Worm (Caenorhabditis elegans) whole organism, mixed stage, embryonic: ENCODE results near the gene pap-1.

Experiments used
- M03D4.4 ChIP-seq: sonication (generic microtip); optimal IDR thresholded peaks from 2 replicates; lab custom pipeline; 2017; ENCODE audit warnings: mild to moderate bottlenecking, missing genetic modification characterization, missing compliant biosample characterization
- bed-3 ChIP-seq: fragments of 200-800 bp; sonication (Bioruptor generic); optimal IDR thresholded peaks from 3 replicates; lab custom pipeline; 2018; ENCODE audit warnings: mild to moderate bottlenecking, missing genetic modification characterization, moderate library complexity, missing compliant biosample characterization
- blmp-1 ChIP-seq: fragments of 150-350 bp; optimal IDR thresholded peaks from 2 replicates; lab custom pipeline; 2014; ENCODE audit warnings: missing biosample characterization, missing genetic modification characterization
- ceh-39 ChIP-seq: fragments of 150-350 bp; optimal IDR thresholded peaks from 2 replicates; lab custom pipeline; 2014; ENCODE audit warnings: missing biosample characterization, missing genetic modification characterization
- ceh-43 ChIP-seq: fragments of 200-800 bp; sonication (Bioruptor generic); optimal IDR thresholded peaks from 2 replicates; lab custom pipeline; 2018; ENCODE audit warnings: mild to moderate bottlenecking, missing genetic modification characterization, moderate library complexity, missing compliant biosample characterization
- ceh-83 ChIP-seq: fragments of 200-800 bp; sonication (Bioruptor generic); optimal IDR thresholded peaks from 2 replicates; lab custom pipeline; 2018; ENCODE audit warnings: mild to moderate bottlenecking, missing genetic modification characterization, missing compliant biosample characterization
- ces-1 ChIP-seq: fragments of 150-350 bp; optimal IDR thresholded peaks from 2 replicates; lab custom pipeline; 2014; ENCODE audit warnings: missing biosample characterization, missing genetic modification reagents, missing genetic modification characterization
- cnd-1 ChIP-seq: fragments of 200-800 bp; sonication (Bioruptor generic); optimal IDR thresholded peaks from 2 replicates; lab custom pipeline; 2018; ENCODE audit warnings: mild to moderate bottlenecking, missing genetic modification characterization, missing compliant biosample characterization
- drap-1 ChIP-seq: fragments of 200-800 bp; sonication (Bioruptor generic); optimal IDR thresholded peaks from 3 replicates; lab custom pipeline; 2018; ENCODE audit warnings: mild to moderate bottlenecking, missing genetic modification characterization, missing compliant biosample characterization
- elt-1 ChIP-seq: sonication (generic microtip); optimal IDR thresholded peaks from 2 replicates; lab custom pipeline; 2017; ENCODE audit warnings: missing genetic modification characterization, mild to moderate bottlenecking, missing compliant biosample characterization, antibody characterized with exemption, moderate library complexity, borderline replicate concordance; ENCODE audit not compliant: insufficient read depth
- elt-3 ChIP-seq: fragments of 150-350 bp; optimal IDR thresholded peaks from 2 replicates; lab custom pipeline; 2014; ENCODE audit warnings: missing biosample characterization, missing genetic modification characterization
- flh-1 ChIP-seq: fragments of 200-800 bp; sonication (Bioruptor generic); optimal IDR thresholded peaks from 2 replicates; lab custom pipeline; 2018; ENCODE audit warnings: mild to moderate bottlenecking, missing genetic modification characterization, moderate library complexity, missing compliant biosample characterization
- ham-2 ChIP-seq: fragments of 200-800 bp; sonication (Bioruptor generic); optimal IDR thresholded peaks from 2 replicates; lab custom pipeline; 2018; ENCODE audit warnings: mild to moderate bottlenecking, missing genetic modification characterization, missing compliant biosample characterization
- hlh-1 ChIP-seq: fragments of 150-350 bp; optimal IDR thresholded peaks from 2 replicates; lab custom pipeline; 2014; ENCODE audit warnings: missing biosample characterization, missing genetic modification reagents, missing genetic modification characterization
- lin-13 ChIP-seq: fragments of 150-350 bp; optimal IDR thresholded peaks from 2 replicates; lab custom pipeline; 2014; ENCODE audit warnings: missing biosample characterization, missing genetic modification characterization
- lsy-2 ChIP-seq: fragments of 150-350 bp; optimal IDR thresholded peaks from 2 replicates; lab custom pipeline; 2014; ENCODE audit warnings: missing biosample characterization, missing genetic modification characterization
- mab-5 ChIP-seq: fragments of 150-350 bp; optimal IDR thresholded peaks from 2 replicates; lab custom pipeline; 2014; ENCODE audit warnings: missing biosample characterization, missing genetic modification characterization
- mep-1 ChIP-seq: fragments of 150-350 bp; optimal IDR thresholded peaks from 2 replicates; lab custom pipeline; 2017; ENCODE audit warnings: missing biosample characterization, missing genetic modification reagents, missing genetic modification characterization, inconsistent platforms
- mls-2 ChIP-seq: sonication (generic microtip); optimal IDR thresholded peaks from 2 replicates; lab custom pipeline; 2016; ENCODE audit warnings: mild to moderate bottlenecking, missing genetic modification characterization, moderate library complexity, missing compliant biosample characterization
- nhr-2 ChIP-seq: fragments of 150-350 bp; optimal IDR thresholded peaks from 2 replicates; lab custom pipeline; 2014; ENCODE audit warnings: missing biosample characterization, missing genetic modification characterization
- nhr-237 ChIP-seq: fragments of 150-350 bp; optimal IDR thresholded peaks from 2 replicates; lab custom pipeline; 2014; ENCODE audit warnings: missing biosample characterization, missing genetic modification characterization
- nhr-28 ChIP-seq: fragments of 150-350 bp; optimal IDR thresholded peaks from 2 replicates; lab custom pipeline; 2014; ENCODE audit warnings: missing biosample characterization, missing genetic modification characterization
- nhr-76 ChIP-seq: sonication (generic microtip); optimal IDR thresholded peaks from 2 replicates; lab custom pipeline; 2017; ENCODE audit warnings: missing biosample characterization, missing genetic modification characterization
- pha-4 ChIP-seq: fragments of 150-350 bp; optimal IDR thresholded peaks from 2 replicates; lab custom pipeline; 2018; ENCODE audit warnings: missing biosample characterization, missing genetic modification reagents, missing genetic modification characterization
- sem-2 ChIP-seq: fragments of 200-800 bp; sonication (Bioruptor generic); optimal IDR thresholded peaks from 2 replicates; lab custom pipeline; 2018; ENCODE audit warnings: mild to moderate bottlenecking, missing genetic modification characterization, missing compliant biosample characterization
- sptf-1 ChIP-seq: sonication (generic microtip); optimal IDR thresholded peaks from 2 replicates; lab custom pipeline; 2017; ENCODE audit warnings: mild to moderate bottlenecking, missing genetic modification characterization, moderate library complexity, missing compliant biosample characterization
- tbx-8 ChIP-seq: fragments of 200-800 bp; sonication (Bioruptor generic); optimal IDR thresholded peaks from 2 replicates; lab custom pipeline; 2018; ENCODE audit warnings: mild to moderate bottlenecking, missing genetic modification characterization, moderate library complexity, missing compliant biosample characterization
- unc-62 ChIP-seq: fragments of 150-350 bp; optimal IDR thresholded peaks from 2 replicates; lab custom pipeline; 2014; ENCODE audit warnings: missing biosample characterization, missing genetic modification reagents, missing genetic modification characterization
- zip-8 ChIP-seq: fragments of 150-350 bp; optimal IDR thresholded peaks from 2 replicates; lab custom pipeline; 2014; ENCODE audit warnings: missing biosample characterization, missing genetic modification characterization
- ztf-11 ChIP-seq: fragments of 150-350 bp; optimal IDR thresholded peaks from 2 replicates; lab custom pipeline; 2014; ENCODE audit warnings: missing biosample characterization, missing genetic modification characterization

The pap-1 gene

DNA sequence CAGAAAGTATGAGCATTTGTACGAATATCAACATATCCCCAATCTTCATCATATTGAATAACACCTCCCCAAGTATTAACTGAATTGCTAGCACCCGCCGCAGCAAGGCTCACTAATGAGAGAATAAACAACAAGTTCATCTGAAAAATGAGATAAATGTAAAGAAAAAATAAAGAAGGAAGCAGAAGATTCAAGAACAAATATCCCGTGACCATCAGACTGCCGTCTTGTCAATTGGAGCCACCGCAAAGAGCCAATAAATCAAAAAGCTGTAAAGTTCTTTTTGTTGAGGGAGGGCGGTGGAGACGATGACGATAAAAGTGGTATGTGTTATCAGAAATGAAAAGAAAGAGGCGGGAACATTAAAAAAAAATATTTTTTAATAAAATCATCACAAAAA, 11.7 kb downstream of the pap-1 start, which contains the start of gene Y32F6A.5:
Y32F6A.5 (minus strand) TSS at position 140 of the 400 bp plus-strand sequence.
- TF ChIP-seq elt-3 = no peak

ce11 chrV:10457247-10457646, 15.5 kb downstream of the pap-1 start, which contains the start of gene F22E12.1:
Gene F22E12.1 (minus strand): TSS chrV:10457347.
- TF ChIP-seq pha-4 (tag; lab: Kevin White, UChicago) (no peak), ceh-43 (GFP tag; lab: Kevin White, UChicago) (no peak), unc-62 (GFP tag; lab: Kevin White, UChicago) (no peak), mab-5 (tag; lab: Kevin White, UChicago) (no peak), sem-2 (GFP tag; lab: Kevin White, UChicago) (no peak), ces-1 (no peak), elt-1 (tag; lab: Kevin White, UChicago) (no peak), nhr-28 (tag; lab: Kevin White, UChicago) (no peak), nhr-2 (tag; lab: Kevin White, UChicago) (no peak), ztf-11 (tag; lab: Kevin White, UChicago) (no peak), lsy-2 (tag; lab: Kevin White, UChicago) (no peak), cnd-1 (no peak), hlh-1 (tag; lab: Kevin White, UChicago) (no peak), lin-13 (tag; lab: Kevin White, UChicago) (no peak), blmp-1 (tag; lab: Kevin White, UChicago) (no peak), tbx-8 (GFP tag; lab: Kevin White, UChicago) (no peak), M03D4.4 (tag; lab: Kevin White, UChicago) (no peak), mep-1 (no peak)
- TF ChIP-seq, all 35 proteins: peak for 0

DNA sequence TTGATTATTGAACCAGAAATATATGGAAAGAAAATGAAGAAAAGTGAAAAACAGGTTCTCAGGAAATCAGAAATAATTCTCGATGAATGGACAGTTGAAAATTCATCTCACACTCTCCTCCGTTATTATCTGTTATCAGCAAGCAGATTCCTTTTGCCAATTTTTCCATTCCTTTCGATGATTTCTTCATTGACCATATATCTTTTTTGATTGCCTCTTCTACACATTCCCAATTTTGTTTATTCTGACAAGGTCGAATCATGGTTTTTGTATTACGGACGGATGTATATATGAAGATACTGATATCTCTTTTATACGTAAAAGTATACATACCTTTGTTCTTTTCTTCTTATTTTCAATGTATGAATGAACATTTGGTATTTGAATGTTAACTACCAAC, 18.9 kb downstream of the pap-1 start:
- no peak for TF ChIP-seq nhr-76 (tag; lab: Kevin White, UChicago)
- TF ChIP-seq mls-2 (tag; lab: Kevin White, UChicago) = no peak
- TF ChIP-seq blmp-1 (tag; lab: Kevin White, UChicago) = no peak

DNA sequence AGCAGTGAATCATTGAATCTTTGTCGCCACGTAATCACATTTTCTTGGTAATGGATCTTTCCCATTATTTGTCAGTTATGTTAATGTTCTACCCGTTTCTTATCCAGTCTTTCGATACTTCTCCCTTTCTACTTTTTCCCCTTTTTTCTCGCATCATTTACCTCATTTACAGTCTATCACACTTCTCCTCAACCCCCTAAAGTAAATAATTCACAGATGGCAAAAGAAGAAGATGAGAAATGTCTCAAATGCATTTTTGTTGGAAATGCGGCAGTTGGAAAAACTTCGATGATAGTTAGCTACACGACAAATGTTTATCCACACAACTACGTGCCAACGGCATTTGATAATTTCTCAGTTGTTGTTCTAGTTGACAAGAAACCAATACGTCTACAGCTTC, 20.3 kb downstream of the pap-1 start, which contains the start of gene chw-1:
chw-1 (plus strand) TSS at position 217 of the 400 bp plus-strand sequence.
- TF ChIP-seq nhr-237 (tag; lab: Kevin White, UChicago) (no peak), ceh-83 (GFP tag; lab: Kevin White, UChicago) (no peak), ztf-11 (tag; lab: Kevin White, UChicago) (no peak), flh-1 (GFP tag; lab: Kevin White, UChicago) (no peak), nhr-76 (tag; lab: Kevin White, UChicago) (no peak), elt-3 (no peak), unc-62 (GFP tag; lab: Kevin White, UChicago) (no peak)

ce11 chrV:10463276-10463675, 21.5 kb downstream of the pap-1 start, which contains the start of gene F22E12.3:
Gene F22E12.3 (minus strand): TSS chrV:10463376.
- TF ChIP-seq drap-1 (GFP tag; lab: Kevin White, UChicago) (no peak), pha-4 (tag; lab: Kevin White, UChicago) (no peak)

DNA sequence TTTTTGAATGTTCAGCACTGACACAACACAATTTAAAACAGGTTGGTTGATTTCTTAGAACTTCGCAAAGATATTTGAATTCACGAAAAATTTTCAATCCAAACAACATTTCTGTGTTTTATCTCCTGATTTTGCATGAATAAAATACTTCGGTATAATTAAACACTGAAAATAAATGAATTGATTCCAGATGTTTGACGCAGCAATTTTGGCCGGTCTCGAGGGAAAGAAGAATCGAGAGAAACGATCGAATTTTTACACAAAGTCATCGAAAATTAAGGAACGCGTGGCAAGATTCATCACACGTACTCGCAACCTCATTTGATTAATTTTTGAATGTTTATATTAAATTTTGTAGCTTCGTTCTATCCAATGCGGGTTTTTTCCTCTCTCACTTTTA, 22.4 kb downstream of the pap-1 start:
- no peak for TF ChIP-seq nhr-237 (tag; lab: Kevin White, UChicago)
- no peak for TF ChIP-seq sem-2 (GFP tag; lab: Kevin White, UChicago)
- no peak for TF ChIP-seq unc-62 (GFP tag; lab: Kevin White, UChicago)
- TF ChIP-seq M03D4.4 (tag; lab: Kevin White, UChicago) = no peak
- TF ChIP-seq sptf-1 (tag; lab: Kevin White, UChicago) = no peak

DNA sequence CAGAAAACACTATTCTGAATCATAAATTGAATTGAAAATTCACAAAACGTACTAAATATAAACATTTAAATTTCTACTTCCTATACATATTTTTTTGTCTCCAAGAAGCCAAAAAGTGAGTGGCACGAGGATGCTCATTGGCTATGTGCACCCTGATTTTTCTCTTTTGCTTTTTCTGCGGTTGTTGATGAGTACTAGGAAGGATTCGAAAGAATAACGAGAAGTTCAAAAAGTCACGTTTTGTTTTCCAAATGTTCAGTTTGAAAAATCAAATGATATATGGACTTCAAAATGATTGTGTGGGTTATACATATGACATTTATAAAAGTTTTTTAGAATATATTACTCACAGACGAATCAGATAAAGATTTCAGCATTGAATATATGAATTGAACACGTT, 23.0 kb downstream of the pap-1 start:
- no peak for TF ChIP-seq ham-2 (GFP tag; lab: Kevin White, UChicago)
- TF ChIP-seq ceh-39 = no peak
- TF ChIP-seq mep-1 = no peak
- no peak for TF ChIP-seq bed-3
- TF ChIP-seq mab-5 (tag; lab: Kevin White, UChicago) = no peak
- TF ChIP-seq lsy-2 (tag; lab: Kevin White, UChicago) = no peak
- no peak for TF ChIP-seq ces-1
- no peak for TF ChIP-seq zip-8 (tag; lab: Kevin White, UChicago)
- no peak for TF ChIP-seq pha-4 (tag; lab: Kevin White, UChicago)
- no peak for TF ChIP-seq nhr-28 (tag; lab: Kevin White, UChicago)
- TF ChIP-seq cnd-1 = no peak
- TF ChIP-seq hlh-1 (tag; lab: Kevin White, UChicago) = no peak
- TF ChIP-seq nhr-237 (tag; lab: Kevin White, UChicago) = no peak
